Worm (Caenorhabditis elegans): Measurements from ENCODE around the gene C25H3.10.
A peak's percentile ranks its signal among the peaks of the same experiment; 100 is the strongest.

Gene C25H3.10

DNA sequence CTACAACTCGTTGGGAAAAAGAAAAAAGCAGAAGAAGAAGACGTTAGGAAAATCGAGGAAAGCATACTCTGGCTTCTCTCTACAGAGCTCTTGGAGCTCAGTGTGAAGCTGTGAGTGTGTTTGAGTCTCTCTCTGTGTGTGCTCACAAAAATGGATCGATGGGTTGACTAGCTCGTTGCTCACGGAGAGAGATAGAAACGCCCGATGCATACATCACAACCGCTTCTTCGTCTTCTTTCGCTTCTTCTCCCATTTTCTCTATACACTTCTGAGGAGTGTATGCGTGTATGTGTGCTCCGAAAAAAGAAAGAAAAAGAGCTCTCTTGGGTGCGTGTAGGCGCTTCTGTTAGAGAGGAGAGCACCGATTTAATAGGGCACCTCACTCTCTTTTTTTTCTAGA is 26.3 kb upstream of the C25H3.10 start (continued):
- no peak for TF ChIP-seq fkh-4 (tag; optimal IDR thresholded peaks at IDR 0.05; ENCODE audit: borderline replicate concordance)
- no peak for TF ChIP-seq aha-1 (tag; optimal IDR thresholded peaks at IDR 0.05)
- TF ChIP-seq elt-3 (tag; optimal IDR thresholded peaks at IDR 0.05), result no peak
- peak; percentile 29 for TF ChIP-seq xbp-1 (tag; optimal IDR thresholded peaks at IDR 0.05)
- TF ChIP-seq skn-1 (tag; optimal IDR thresholded peaks at IDR 0.05), result peak; percentile 33
- TF ChIP-seq ces-1 (GFP tag; optimal IDR thresholded peaks at IDR 0.05), result no peak
- no peak for TF ChIP-seq nhr-12 (tag; optimal IDR thresholded peaks at IDR 0.05)
- TF ChIP-seq unc-30 (tag; optimal IDR thresholded peaks at IDR 0.05), result no peak
- no peak for TF ChIP-seq nhr-28 (tag; optimal IDR thresholded peaks at IDR 0.05)
- TF ChIP-seq vab-15 (tag; optimal IDR thresholded peaks at IDR 0.05), result no peak
- peak; percentile 60 for TF ChIP-seq egl-13 (tag; optimal IDR thresholded peaks at IDR 0.05)
- TF ChIP-seq zip-4 (GFP tag; optimal IDR thresholded peaks at IDR 0.05), result no peak
- peak; percentile 65 for TF ChIP-seq swsn-7 (tag; optimal IDR thresholded peaks at IDR 0.05)
- peak; percentile 36 for TF ChIP-seq tbx-2 (tag; optimal IDR thresholded peaks at IDR 0.05)
- TF ChIP-seq alr-1 (tag; optimal IDR thresholded peaks at IDR 0.05; ENCODE audit: borderline replicate concordance), result no peak
- no peak for TF ChIP-seq snpc-4 (tag; optimal IDR thresholded peaks at IDR 0.05)
- no peak for TF ChIP-seq mef-2 (tag; optimal IDR thresholded peaks at IDR 0.05)
- TF ChIP-seq C04F5.9 (tag; optimal IDR thresholded peaks at IDR 0.05), result no peak
- no peak for TF ChIP-seq nhr-20 (tag; optimal IDR thresholded peaks at IDR 0.05)
- TF ChIP-seq grh-1 (GFP tag; IDR thresholded peaks at IDR 0.05), result no peak
- TF ChIP-seq egl-27 (tag; optimal IDR thresholded peaks at IDR 0.05), result no peak
- no peak for TF ChIP-seq ztf-4 (tag; optimal IDR thresholded peaks at IDR 0.05)
- TF ChIP-seq ceh-90 (tag; optimal IDR thresholded peaks at IDR 0.05), result no peak
- TF ChIP-seq blmp-1 (tag; optimal IDR thresholded peaks at IDR 0.05), result no peak
- TF ChIP-seq fos-1 (tag; optimal IDR thresholded peaks at IDR 0.05), result peak; percentile 64
- no peak for TF ChIP-seq pqm-1 (tag; optimal IDR thresholded peaks at IDR 0.05)
- TF ChIP-seq mab-9 (GFP tag; IDR thresholded peaks at IDR 0.05), result 0 out of 2 replicates have a peak, but pooled peaks have one; percentile 25
- TF ChIP-seq lin-14 (GFP tag; optimal IDR thresholded peaks at IDR 0.05), result peak; percentile 93
- no peak for TF ChIP-seq ztf-11 (tag; optimal IDR thresholded peaks at IDR 0.05)
- TF ChIP-seq hpl-2 (GFP tag; optimal IDR thresholded peaks at IDR 0.05), result no peak
- no peak for TF ChIP-seq aly-2 (tag; optimal IDR thresholded peaks at IDR 0.05)
- TF ChIP-seq ceh-82 (tag; optimal IDR thresholded peaks at IDR 0.05), result peak in 2 of 3 experiments; percentile 35 to 86
- TF ChIP-seq lir-3 (tag; optimal IDR thresholded peaks at IDR 0.05; ENCODE audit: poor library complexity), result no peak
- TF ChIP-seq elt-2 (tag; optimal IDR thresholded peaks at IDR 0.05), result no peak
- TF ChIP-seq ceh-8 (GFP tag; optimal IDR thresholded peaks at IDR 0.05), result peak; percentile 38
- no peak for TF ChIP-seq Y116A8C.19 (tag; optimal IDR thresholded peaks at IDR 0.05; ENCODE audit: borderline replicate concordance)
- TF ChIP-seq lin-39 (tag; optimal IDR thresholded peaks at IDR 0.05), result no peak
- no peak for TF ChIP-seq nhr-237 (tag; optimal IDR thresholded peaks at IDR 0.05)
- TF ChIP-seq isw-1 (GFP tag; IDR thresholded peaks at IDR 0.05), result peak; percentile 58
- peak; percentile 46 for TF ChIP-seq mep-1 (tag; optimal IDR thresholded peaks at IDR 0.05)
- TF ChIP-seq nhr-84 (tag; optimal IDR thresholded peaks at IDR 0.05), result no peak
- no peak for TF ChIP-seq unc-62 (GFP tag; optimal IDR thresholded peaks at IDR 0.05)
- no peak for TF ChIP-seq nhr-76 (tag; optimal IDR thresholded peaks at IDR 0.05)
- no peak for TF ChIP-seq unc-130 (tag; optimal IDR thresholded peaks at IDR 0.05)
- no peak for TF ChIP-seq efl-3 (GFP tag; optimal IDR thresholded peaks at IDR 0.05)
- TF ChIP-seq nhr-85 (tag), result no peak
- no peak for TF ChIP-seq pag-3 (tag; optimal IDR thresholded peaks at IDR 0.05; ENCODE audit: borderline replicate concordance, insufficient read depth)
- peak; percentile 67 for TF ChIP-seq unc-86 (tag; optimal IDR thresholded peaks at IDR 0.05)
- no peak for TF ChIP-seq nhr-19 (GFP tag; conservative IDR thresholded peaks at IDR 0.05)

Measured in whole organism, L1 larva.